Fruit fly (Drosophila melanogaster) whole organism: ENCODE results near the gene Elo68beta.

Experiments used
- Dll ChIP-seq: fragments of >200 bp; optimal IDR thresholded peaks from 2 replicates; lab custom pipeline; 2017
- usp ChIP-seq: fragments of >200 bp; optimal IDR thresholded peaks from 2 replicates; lab custom pipeline; 2017; ENCODE audit warnings: missing biosample characterization, missing genetic modification characterization, mixed read lengths

- TF ChIP-seq usp = no peak
- TF ChIP-seq Dll (lab: Kevin White, UChicago) = no peak
Measured at dm6 chr3L:11094279-11094678, 7.2 kb downstream of the Elo68beta start.
